Fruit fly (Drosophila melanogaster) whole organism, embryonic: ENCODE data around the gene Jupiter.
A peak's percentile ranks its signal among the peaks of the same experiment; 100 is the strongest.

Experiments used
- Bteb2 ChIP-seq: fragments of 200-800 bp; sonication (Bioruptor generic); optimal IDR thresholded peaks from 2 replicates; lab custom pipeline; 2016; ENCODE audit warnings: missing biosample characterization, missing genetic modification characterization
- CG10959 ChIP-seq: fragments of 200-800 bp; sonication (Bioruptor generic); IDR thresholded peaks from 2 replicates; pipeline ENCODE4 v1.3.6; 2022; ENCODE audit warnings: missing biosample characterization, missing genetic modification characterization
- CG11695 ChIP-seq: fragments of 200-800 bp; sonication (Bioruptor generic); IDR thresholded peaks from 3 replicates; pipeline ENCODE4 v1.3.6; 2022; ENCODE audit warnings: missing biosample characterization, missing genetic modification characterization
- CG13123 ChIP-seq: fragments of 200-800 bp; sonication (Bioruptor generic); optimal IDR thresholded peaks from 2 replicates; lab custom pipeline; 2016; ENCODE audit warnings: missing biosample characterization, missing genetic modification characterization
- CG13287 ChIP-seq: fragments of 200-800 bp; sonication (Bioruptor generic); IDR thresholded peaks from 2 replicates; pipeline ENCODE4 v1.3.6; 2022; ENCODE audit warnings: missing biosample characterization, missing genetic modification characterization; ENCODE audit not compliant: partially characterized antibody
- CG13775 ChIP-seq: fragments of 200-800 bp; sonication (Bioruptor generic); optimal IDR thresholded peaks from 3 replicates; lab custom pipeline; 2017; ENCODE audit warnings: missing biosample characterization, mild to moderate bottlenecking, missing genetic modification characterization
- CG15269 ChIP-seq: fragments of 200-800 bp; sonication (Bioruptor generic); optimal IDR thresholded peaks from 2 replicates; lab custom pipeline; 2018; ENCODE audit warnings: missing biosample characterization, mild to moderate bottlenecking, missing genetic modification characterization, moderate library complexity
- CG15479 ChIP-seq: fragments of 200-800 bp; sonication (Bioruptor generic); optimal IDR thresholded peaks from 3 replicates; lab custom pipeline; 2019; ENCODE audit warnings: missing biosample characterization, mild to moderate bottlenecking, missing genetic modification characterization, moderate library complexity
- CG16779 ChIP-seq: fragments of 200-800 bp; sonication (Bioruptor generic); IDR thresholded peaks from 2 replicates; pipeline ENCODE4 v1.3.6; 2022; ENCODE audit warnings: missing biosample characterization, missing genetic modification characterization
- CG17328 ChIP-seq: fragments of 200-800 bp; sonication (Bioruptor generic); IDR thresholded peaks from 2 replicates; pipeline ENCODE4 v1.3.6; 2022; ENCODE audit warnings: missing biosample characterization, missing genetic modification characterization
- CG30431 ChIP-seq: fragments of 200-800 bp; sonication (Bioruptor generic); optimal IDR thresholded peaks from 2 replicates; lab custom pipeline; 2017; ENCODE audit warnings: missing biosample characterization, missing genetic modification characterization
- CG3163 ChIP-seq: fragments of 200-800 bp; sonication (Bioruptor generic); optimal IDR thresholded peaks from 3 replicates; lab custom pipeline; 2016; ENCODE audit warnings: missing biosample characterization, missing genetic modification characterization
- CG32532 ChIP-seq: fragments of 200-800 bp; sonication (Bioruptor generic); IDR thresholded peaks from 2 replicates; pipeline ENCODE4 v1.3.6; 2022; ENCODE audit warnings: missing biosample characterization, missing genetic modification characterization
- CG3407 ChIP-seq: fragments of 200-800 bp; sonication (Bioruptor generic); optimal IDR thresholded peaks from 2 replicates; lab custom pipeline; 2018; ENCODE audit warnings: missing biosample characterization, mild to moderate bottlenecking, missing genetic modification characterization
- CG3726 ChIP-seq: fragments of 200-800 bp; sonication (Bioruptor generic); IDR thresholded peaks from 3 replicates; pipeline ENCODE4, ENCODE4 v1.3.6; 2022; ENCODE audit warnings: missing biosample characterization, missing genetic modification characterization
- CG4404 ChIP-seq: fragments of 200-800 bp; sonication (Bioruptor generic); IDR thresholded peaks from 2 replicates; pipeline ENCODE4 v1.3.6; 2022; ENCODE audit warnings: missing biosample characterization, missing genetic modification characterization
- CG6175 ChIP-seq: fragments of 200-800 bp; sonication (Bioruptor generic); IDR thresholded peaks from 3 replicates; pipeline ENCODE4 v1.3.6; 2022; ENCODE audit warnings: missing biosample characterization, missing genetic modification characterization
- CG6854 ChIP-seq: fragments of 200-800 bp; sonication (Bioruptor generic); optimal IDR thresholded peaks from 3 replicates; lab custom pipeline; 2017; ENCODE audit warnings: missing biosample characterization, mild to moderate bottlenecking, missing genetic modification characterization
- CG7786 ChIP-seq: fragments of 200-800 bp; sonication (Bioruptor generic); optimal IDR thresholded peaks from 2 replicates; lab custom pipeline; 2016; ENCODE audit warnings: missing biosample characterization, missing genetic modification characterization
- CG7839 ChIP-seq: fragments of 200-800 bp; sonication (Bioruptor generic); optimal IDR thresholded peaks from 3 replicates; lab custom pipeline; 2018; ENCODE audit warnings: missing biosample characterization, mild to moderate bottlenecking, missing genetic modification characterization, moderate library complexity
- CG8765 ChIP-seq: fragments of 200-800 bp; sonication (Bioruptor generic); IDR thresholded peaks from 2 replicates; pipeline ENCODE4 v1.3.6; 2022; ENCODE audit warnings: missing biosample characterization, missing genetic modification characterization
- CrebB ChIP-seq: fragments of 200-800 bp; sonication (Bioruptor generic); optimal IDR thresholded peaks from 3 replicates; lab custom pipeline; 2018; ENCODE audit warnings: missing biosample characterization, mild to moderate bottlenecking, missing genetic modification characterization
- Dip3 ChIP-seq: fragments of 200-800 bp; sonication (Bioruptor generic); optimal IDR thresholded peaks from 3 replicates; lab custom pipeline; 2016; ENCODE audit warnings: missing biosample characterization, missing genetic modification characterization
- Doc2 ChIP-seq: fragments of 200-800 bp; sonication (Bioruptor generic); IDR thresholded peaks from 2 replicates; pipeline ENCODE4 v1.3.6; 2022; ENCODE audit warnings: missing biosample characterization, missing genetic modification characterization
- Dp ChIP-seq: fragments of 200-800 bp; sonication (Bioruptor generic); optimal IDR thresholded peaks from 2 replicates; lab custom pipeline; 2018; ENCODE audit warnings: missing biosample characterization, mild to moderate bottlenecking, missing genetic modification characterization, moderate library complexity
- H2.0 ChIP-seq: fragments of 200-800 bp; sonication (Bioruptor generic); IDR thresholded peaks from 2 replicates; pipeline ENCODE4 v1.3.6; 2022; ENCODE audit warnings: missing biosample characterization, missing genetic modification characterization
- HLH3B ChIP-seq: fragments of 200-800 bp; sonication (Bioruptor generic); IDR thresholded peaks from 2 replicates; pipeline ENCODE4 v1.3.6; 2022; ENCODE audit warnings: missing biosample characterization, missing genetic modification characterization
- Hmx ChIP-seq: fragments of 200-800 bp; sonication (Bioruptor generic); optimal IDR thresholded peaks from 2 replicates; lab custom pipeline; 2016; ENCODE audit warnings: missing biosample characterization, missing genetic modification characterization
- MTF-1 ChIP-seq: fragments of 200-800 bp; sonication (Bioruptor generic); optimal IDR thresholded peaks from 2 replicates; lab custom pipeline; 2018; ENCODE audit warnings: missing biosample characterization, mild to moderate bottlenecking, missing genetic modification characterization, borderline replicate concordance
- Mrtf ChIP-seq: fragments of 200-800 bp; sonication (Bioruptor generic); IDR thresholded peaks from 3 replicates; pipeline ENCODE4 v1.3.6; 2022; ENCODE audit warnings: missing biosample characterization, missing genetic modification characterization
- NC2β ChIP-seq: fragments of 200-800 bp; sonication (Bioruptor generic); optimal IDR thresholded peaks from 2 replicates; lab custom pipeline; 2016; ENCODE audit warnings: missing biosample characterization, missing genetic modification characterization
- Side ChIP-seq: fragments of 200-800 bp; sonication (Bioruptor generic); optimal IDR thresholded peaks from 2 replicates; lab custom pipeline; 2016; ENCODE audit warnings: missing biosample characterization, missing genetic modification characterization
- Sin3A ChIP-seq: fragments of >200 bp; optimal IDR thresholded peaks from 2 replicates; lab custom pipeline; 2018
- Tbp ChIP-seq: fragments of >200 bp; optimal IDR thresholded peaks from 2 replicates; lab custom pipeline; 2018; ENCODE audit warnings: missing biosample characterization, missing genetic modification characterization
- YL-1 ChIP-seq: fragments of 200-800 bp; sonication (Bioruptor generic); optimal IDR thresholded peaks from 3 replicates; lab custom pipeline; 2017; ENCODE audit warnings: missing biosample characterization, mild to moderate bottlenecking, missing genetic modification characterization
- abd-A ChIP-seq: fragments of 200-800 bp; sonication (Bioruptor generic); optimal IDR thresholded peaks from 3 replicates; lab custom pipeline; 2019; ENCODE audit warnings: missing biosample characterization, mild to moderate bottlenecking, missing genetic modification characterization, moderate library complexity
- danr ChIP-seq: fragments of 200-800 bp; sonication (Bioruptor generic); IDR thresholded peaks from 2 replicates; pipeline ENCODE4 v1.3.6; 2022; ENCODE audit warnings: missing biosample characterization, missing genetic modification characterization
- her ChIP-seq: fragments of 200-800 bp; sonication (Bioruptor generic); optimal IDR thresholded peaks from 2 replicates; lab custom pipeline; 2016; ENCODE audit warnings: missing biosample characterization, missing genetic modification characterization
- insv ChIP-seq, 2 experiments: fragments of 200-800 bp; sonication (Bioruptor generic); optimal IDR thresholded peaks; 3 replicates each; lab custom pipeline; 2016 to 2018; ENCODE audit warnings: missing biosample characterization in 2 of 2, missing genetic modification characterization in 2 of 2
- kni ChIP-seq: fragments of 200-800 bp; sonication (Bioruptor generic); optimal IDR thresholded peaks from 3 replicates; lab custom pipeline; 2017; ENCODE audit warnings: mild to moderate bottlenecking, missing biosample characterization, missing genetic modification reagents, missing genetic modification characterization
- lmd ChIP-seq: fragments of 200-800 bp; sonication (Bioruptor generic); IDR thresholded peaks from 2 replicates; pipeline ENCODE4 v1.3.6; 2022; ENCODE audit warnings: missing biosample characterization, missing genetic modification characterization
- nerfin-2 ChIP-seq: fragments of 200-800 bp; sonication (Bioruptor generic); IDR thresholded peaks from 2 replicates; pipeline ENCODE4 v1.3.6; 2022; ENCODE audit warnings: missing biosample characterization, missing genetic modification characterization; ENCODE audit not compliant: partially characterized antibody
- pnt ChIP-seq: fragments of 200-800 bp; sonication (Bioruptor generic); optimal IDR thresholded peaks from 3 replicates; lab custom pipeline; 2016; ENCODE audit warnings: missing biosample characterization, missing genetic modification characterization
- rib ChIP-seq: fragments of 200-800 bp; sonication (Bioruptor generic); IDR thresholded peaks from 2 replicates; pipeline ENCODE4 v1.3.6; 2022; ENCODE audit warnings: missing biosample characterization, missing genetic modification characterization
- sens-2 ChIP-seq: fragments of 200-800 bp; sonication (Bioruptor generic); IDR thresholded peaks from 2 replicates; pipeline ENCODE4 v1.3.6; 2022; ENCODE audit warnings: missing biosample characterization, missing genetic modification characterization
- slbo ChIP-seq: fragments of 200-800 bp; sonication (Bioruptor generic); IDR thresholded peaks from 2 replicates; pipeline ENCODE4 v1.3.6; 2022; ENCODE audit warnings: missing biosample characterization, missing genetic modification characterization
- stwl ChIP-seq: fragments of 200-800 bp; sonication (Bioruptor generic); optimal IDR thresholded peaks from 3 replicates; lab custom pipeline; 2018; ENCODE audit warnings: missing biosample characterization, mild to moderate bottlenecking, missing genetic modification characterization, moderate library complexity
- twi ChIP-seq: fragments of 200-800 bp; optimal IDR thresholded peaks from 2 replicates; lab custom pipeline; 2019; ENCODE audit warnings: missing biosample characterization, mild to moderate bottlenecking, missing genetic modification characterization, moderate library complexity
- wor ChIP-seq: fragments of 200-800 bp; sonication (Bioruptor generic); IDR thresholded peaks from 2 replicates; pipeline ENCODE4 v1.3.6; 2022; ENCODE audit warnings: missing biosample characterization, missing genetic modification characterization
- z ChIP-seq: fragments of 200-800 bp; sonication (Bioruptor generic); IDR thresholded peaks from 3 replicates; pipeline ENCODE4 v1.3.6; 2022; ENCODE audit warnings: missing biosample characterization, missing genetic modification characterization
- zen2 ChIP-seq: fragments of 200-800 bp; sonication (Bioruptor generic); IDR thresholded peaks from 3 replicates; pipeline ENCODE4 v1.3.6; 2022; ENCODE audit warnings: missing biosample characterization, missing genetic modification characterization; ENCODE audit not compliant: partially characterized antibody
- zfh2 ChIP-seq: fragments of 200-800 bp; sonication (Bioruptor generic); optimal IDR thresholded peaks from 2 replicates; lab custom pipeline; 2016; ENCODE audit warnings: missing biosample characterization, missing genetic modification characterization

Gene Jupiter

DNA sequence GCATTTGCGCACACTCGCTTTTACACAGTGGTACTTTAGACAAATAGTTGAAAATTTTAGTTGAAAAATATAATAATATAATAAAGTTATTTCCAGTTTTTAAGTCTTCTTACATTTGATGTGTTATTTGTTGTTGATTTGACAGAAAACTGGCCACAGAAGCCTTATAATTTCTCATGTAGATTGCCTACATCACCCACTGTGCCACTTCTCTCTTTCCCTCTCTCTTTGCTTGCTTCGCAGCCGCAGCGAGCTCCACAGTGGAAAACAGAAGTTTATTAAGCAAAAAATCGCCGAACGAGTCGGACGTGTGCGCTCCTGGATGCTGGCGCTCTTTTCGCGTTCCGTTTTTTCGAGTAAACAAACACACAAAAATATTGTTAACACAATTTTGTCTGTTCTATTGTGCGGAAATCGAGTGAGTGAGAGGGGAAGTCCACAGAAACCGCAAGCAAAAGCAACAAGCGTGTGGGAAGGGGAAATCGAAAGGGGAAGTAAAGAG lies 36.2 kb upstream of the Jupiter start, which contains the start of gene CG42327 (continued):
- peak; percentile 93 for TF ChIP-seq CG7839 (tag; lab: Kevin White, UChicago)
- TF ChIP-seq CG7786 (GFP tag; lab: Kevin White, UChicago): peak; percentile 63
- peak; percentile 58 for TF ChIP-seq abd-A
- peak; percentile 96 for TF ChIP-seq HLH3B (GFP tag; lab: Robert Waterston, UW)
- peak; percentile 59 for TF ChIP-seq CG13287 (GFP tag; lab: Robert Waterston, UW)
- TF ChIP-seq Dp (GFP tag; lab: Kevin White, UChicago): peak; percentile 2
- peak; percentile 20 for TF ChIP-seq zfh2
- peak; percentile 66 for TF ChIP-seq nerfin-2 (GFP tag; lab: Robert Waterston, UW)
- TF ChIP-seq CG4404: peak; percentile 88
- peak; percentile 95 for TF ChIP-seq CG11695 (GFP tag; lab: Robert Waterston, UW)
- TF ChIP-seq CG17328 (GFP tag; lab: Robert Waterston, UW): peak; percentile 98
- TF ChIP-seq CG6175 (GFP tag; lab: Robert Waterston, UW): peak; percentile 78; the same call in 2 of the 3 replicates
- peak; percentile 79 for TF ChIP-seq Side (GFP tag; lab: Kevin White, UChicago)
- TF ChIP-seq CG15479 (GFP tag; lab: Kevin White, UChicago): peak; percentile 63
- TF ChIP-seq slbo (GFP tag; lab: Robert Waterston, UW): peak; percentile 90
- TF ChIP-seq Mrtf (GFP tag; lab: Robert Waterston, UW): peak; percentile 86
- TF ChIP-seq CG32532 (GFP tag; lab: Robert Waterston, UW): peak; percentile 93
- TF ChIP-seq Doc2 (GFP tag; lab: Robert Waterston, UW): peak; percentile 85
- TF ChIP-seq CG6854: peak; percentile 88
- TF ChIP-seq her (GFP tag; lab: Kevin White, UChicago): peak; percentile 86
- peak; percentile 92 for TF ChIP-seq CG13775
- TF ChIP-seq CrebB: peak; percentile 84
- peak; percentile 90 for TF ChIP-seq CG13123 (GFP tag; lab: Kevin White, UChicago)
- no peak for TF ChIP-seq Sin3A (lab: Kevin White, UChicago)
- peak; percentile 95 for TF ChIP-seq CG3407 (GFP tag; lab: Kevin White, UChicago)
- TF ChIP-seq stwl: peak; percentile 38
- TF ChIP-seq CG8765: peak; percentile 89
- peak; percentile 77 for TF ChIP-seq pnt (GFP tag; lab: Kevin White, UChicago)
- TF ChIP-seq sens-2 (GFP tag; lab: Robert Waterston, UW): peak; percentile 90
- peak; percentile 94 for TF ChIP-seq lmd (GFP tag; lab: Robert Waterston, UW)
- TF ChIP-seq YL-1 (GFP tag; lab: Kevin White, UChicago): peak; percentile 68
- peak; percentile 87 for TF ChIP-seq danr (GFP tag; lab: Robert Waterston, UW)
- peak; percentile 48 for TF ChIP-seq Dip3 (GFP tag; lab: Kevin White, UChicago)
- peak; percentile 72 for TF ChIP-seq twi (tag; lab: Kevin White, UChicago)
- peak; percentile 8 for TF ChIP-seq Hmx (GFP tag; lab: Kevin White, UChicago)
- TF ChIP-seq wor: peak; percentile 93
- TF ChIP-seq CG30431: peak; percentile 95
- peak; percentile 66; the same call in 1 of the 2 replicates for TF ChIP-seq rib
- peak in 1 of 2 experiments; percentile 44 for TF ChIP-seq insv (GFP tag; optimal IDR thresholded peaks at IDR 0.05; lab: Kevin White, UChicago)
- no peak for TF ChIP-seq zen2
- peak; percentile 93 for TF ChIP-seq CG3726 (GFP tag; lab: Robert Waterston, UW)
- peak; percentile 86 for TF ChIP-seq MTF-1 (GFP tag; lab: Kevin White, UChicago)
- TF ChIP-seq z: no peak; the same call in 1 of the 3 replicates
- peak; percentile 95 for TF ChIP-seq CG10959
- no peak for TF ChIP-seq Tbp (GFP tag; lab: Kevin White, UChicago)
- peak; percentile 68 for TF ChIP-seq Bteb2 (GFP tag; lab: Kevin White, UChicago)
- TF ChIP-seq kni (GFP tag; lab: Kevin White, UChicago): no peak
- TF ChIP-seq CG16779 (GFP tag; lab: Robert Waterston, UW): peak; percentile 51; the same call in 1 of the 2 replicates
- peak; percentile 84 for TF ChIP-seq NC2β (GFP tag; lab: Kevin White, UChicago)
- TF ChIP-seq CG15269 (tag; lab: Kevin White, UChicago): peak; percentile 94
- peak; percentile 89 for TF ChIP-seq CG3163
- TF ChIP-seq H2.0 (GFP tag; lab: Robert Waterston, UW): peak; percentile 93
